Worm (Caenorhabditis elegans): ENCODE results near the gene pud-3.
"Not testable (repeated sequence)": the region's sequence is repeated elsewhere in the genome, so short reads cannot be mapped to it uniquely, and the experiment has no call there.

- TF ChIP-seq ama-1 (optimal IDR thresholded peaks at IDR 0.05); ceh-36 (tag; optimal IDR thresholded peaks at IDR 0.05); hmg-4 (GFP tag; optimal IDR thresholded peaks at IDR 0.05); hmbx-1 (tag; optimal IDR thresholded peaks at IDR 0.05); F13C5.2 (tag; optimal IDR thresholded peaks at IDR 0.05): not testable (repeated sequence)
Measured at ce11 chrV:2322466-2322865, 2.5 kb downstream of the pud-3 start, which contains the start of gene pud-1.2.
